Worm (Caenorhabditis elegans): ENCODE data around the gene nhr-139.

DNA sequence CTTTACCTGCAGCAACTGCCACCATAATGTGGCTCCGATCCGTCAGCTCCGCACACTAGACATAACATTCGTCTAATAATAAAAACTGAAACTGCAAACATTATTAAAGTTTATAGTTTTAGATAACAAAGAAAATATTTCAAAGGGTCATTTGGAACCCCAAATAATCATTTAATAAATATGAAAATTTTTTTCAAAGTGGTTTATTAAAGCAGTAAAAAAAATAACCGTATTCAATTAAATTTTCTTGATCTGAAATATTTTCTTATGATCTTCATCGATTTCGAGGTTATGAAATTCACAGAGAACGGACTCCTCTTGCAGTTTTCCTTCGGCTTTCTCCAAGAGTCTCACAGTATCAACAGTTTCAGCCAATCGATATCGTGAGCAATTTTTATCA lies 1.6 kb downstream of the nhr-139 start, which contains the start of gene nhr-163:
- TF ChIP-seq snpc-4 (tag; optimal IDR thresholded peaks at IDR 0.05) (no peak), lin-39 (tag; optimal IDR thresholded peaks at IDR 0.05) (no peak), nhr-25 (tag; optimal IDR thresholded peaks at IDR 0.05) (no peak), ztf-11 (tag; optimal IDR thresholded peaks at IDR 0.05) (no peak), ZK546.5 (tag; optimal IDR thresholded peaks at IDR 0.05) (no peak), F13H6.1 (tag; optimal IDR thresholded peaks at IDR 0.05) (no peak), nhr-6 (tag; optimal IDR thresholded peaks at IDR 0.05) (no peak)

All from whole organism, L2 larva.